Fruit fly (Drosophila melanogaster) S2 (cell line): Measurements from ENCODE around the gene hng3.

Experiments used
- CG8478 ChIP-seq: fragments of >200 bp; optimal IDR thresholded peaks from 2 replicates; lab custom pipeline; 2018
- CTCF ChIP-seq, 2 experiments: fragments of >200 bp; optimal IDR thresholded peaks; 2 replicates each; lab custom pipeline; 2018

DNA sequence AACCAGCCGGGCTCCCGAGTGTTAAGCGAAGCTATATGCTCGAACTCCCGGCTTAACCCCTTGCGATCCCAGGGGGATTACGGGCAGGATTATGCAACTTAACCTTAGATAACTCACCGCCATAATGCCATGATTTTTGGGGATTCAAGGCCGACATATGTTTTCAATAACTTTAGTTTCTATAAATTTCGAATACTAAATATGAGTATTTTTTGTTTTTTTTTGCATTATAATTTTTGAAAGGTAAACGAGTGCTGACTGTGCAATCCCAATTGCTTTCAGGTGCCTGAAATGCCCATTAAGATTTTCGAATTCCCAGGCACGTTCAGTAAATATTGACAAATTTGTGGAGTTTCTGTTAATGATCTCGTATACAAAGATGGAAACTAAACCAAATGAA lies at the start of gene hng3:
- TF ChIP-seq CTCF (optimal IDR thresholded peaks at IDR 0.05; lab: Kevin White, UChicago), result no peak
- no peak for TF ChIP-seq CG8478 (lab: Kevin White, UChicago)
